ENCODE assay signal across 1 fruit fly cellular context in genomic region chr3R:31409627-31410201, dm6.
TF ChIP-seq lines count a peak whose summit lies in the region.

No protein-coding gene starts in this region.

TF ChIP-seq in whole organism, prepupa, 60 proteins besides CTCF, POLR2A, EP300 and RAD21 (continued from another document):
- TF ChIP-seq CG11902 (GFP tag; optimal IDR thresholded peaks at IDR 0.05; lab: Kevin White, UChicago) (no peak), CG1621 (tag; optimal IDR thresholded peaks at IDR 0.05; lab: Kevin White, UChicago) (peak; percentile 7), pdm3 (GFP tag; optimal IDR thresholded peaks at IDR 0.05; lab: Kevin White, UChicago) (peak; percentile 32), CG9139 (GFP tag; optimal IDR thresholded peaks at IDR 0.05; lab: Kevin White, UChicago) (no peak), CG6854 (GFP tag; optimal IDR thresholded peaks at IDR 0.05; lab: Kevin White, UChicago) (no peak), OdsH (GFP tag; optimal IDR thresholded peaks at IDR 0.05; lab: Kevin White, UChicago) (peak; percentile 18), vri (GFP tag; optimal IDR thresholded peaks at IDR 0.05; lab: Kevin White, UChicago) (no peak), fd85E (GFP tag; optimal IDR thresholded peaks at IDR 0.05; lab: Kevin White, UChicago) (no peak), fd59A (GFP tag; optimal IDR thresholded peaks at IDR 0.05; lab: Kevin White, UChicago) (no peak), CG6163 (GFP tag; IDR thresholded peaks at IDR 0.05; lab: Robert Waterston, UW) (no peak), CG3919 (GFP tag; optimal IDR thresholded peaks at IDR 0.05; lab: Kevin White, UChicago) (no peak), esn (GFP tag; optimal IDR thresholded peaks at IDR 0.05; lab: Kevin White, UChicago) (peak; percentile 48), achi (GFP tag; optimal IDR thresholded peaks at IDR 0.05; lab: Kevin White, UChicago) (no peak), CG10669 (GFP tag; optimal IDR thresholded peaks at IDR 0.05; lab: Kevin White, UChicago) (no peak), Sox102F (GFP tag; optimal IDR thresholded peaks at IDR 0.05; lab: Kevin White, UChicago) (no peak), CG16779 (tag; optimal IDR thresholded peaks at IDR 0.05; lab: Kevin White, UChicago) (no peak), CG6276 (GFP tag; optimal IDR thresholded peaks at IDR 0.05; lab: Kevin White, UChicago) (no peak), Eip78C (GFP tag; lab: Kevin White, UChicago) (peak; percentile 55), CG8319 (GFP tag; optimal IDR thresholded peaks at IDR 0.05; lab: Kevin White, UChicago) (no peak), CG6792 (GFP tag; optimal IDR thresholded peaks at IDR 0.05; lab: Kevin White, UChicago) (no peak), Gug (GFP tag; IDR thresholded peaks at IDR 0.05; lab: Robert Waterston, UW) (no peak), dsx (GFP tag; optimal IDR thresholded peaks at IDR 0.05; lab: Kevin White, UChicago; ENCODE audit: poor library complexity, severe bottlenecking) (no peak), Eip93F (GFP tag; optimal IDR thresholded peaks at IDR 0.05; lab: Kevin White, UChicago) (no peak), Hr4 (GFP tag; optimal IDR thresholded peaks at IDR 0.05; lab: Kevin White, UChicago) (no peak), ss (GFP tag; optimal IDR thresholded peaks at IDR 0.05; lab: Kevin White, UChicago) (no peak), CG4318 (GFP tag; optimal IDR thresholded peaks at IDR 0.05; lab: Kevin White, UChicago) (no peak), fkh (GFP tag; optimal IDR thresholded peaks at IDR 0.05; lab: Kevin White, UChicago) (no peak), CG8119 (GFP tag; IDR thresholded peaks at IDR 0.05; lab: Robert Waterston, UW) (no peak), CG32006 (GFP tag; optimal IDR thresholded peaks at IDR 0.05; lab: Kevin White, UChicago) (no peak), svp (GFP tag; lab: Kevin White, UChicago) (peak; percentile 68)
